Fruit fly (Drosophila melanogaster): ENCODE results near the gene Top1.

Top1 gene

DNA sequence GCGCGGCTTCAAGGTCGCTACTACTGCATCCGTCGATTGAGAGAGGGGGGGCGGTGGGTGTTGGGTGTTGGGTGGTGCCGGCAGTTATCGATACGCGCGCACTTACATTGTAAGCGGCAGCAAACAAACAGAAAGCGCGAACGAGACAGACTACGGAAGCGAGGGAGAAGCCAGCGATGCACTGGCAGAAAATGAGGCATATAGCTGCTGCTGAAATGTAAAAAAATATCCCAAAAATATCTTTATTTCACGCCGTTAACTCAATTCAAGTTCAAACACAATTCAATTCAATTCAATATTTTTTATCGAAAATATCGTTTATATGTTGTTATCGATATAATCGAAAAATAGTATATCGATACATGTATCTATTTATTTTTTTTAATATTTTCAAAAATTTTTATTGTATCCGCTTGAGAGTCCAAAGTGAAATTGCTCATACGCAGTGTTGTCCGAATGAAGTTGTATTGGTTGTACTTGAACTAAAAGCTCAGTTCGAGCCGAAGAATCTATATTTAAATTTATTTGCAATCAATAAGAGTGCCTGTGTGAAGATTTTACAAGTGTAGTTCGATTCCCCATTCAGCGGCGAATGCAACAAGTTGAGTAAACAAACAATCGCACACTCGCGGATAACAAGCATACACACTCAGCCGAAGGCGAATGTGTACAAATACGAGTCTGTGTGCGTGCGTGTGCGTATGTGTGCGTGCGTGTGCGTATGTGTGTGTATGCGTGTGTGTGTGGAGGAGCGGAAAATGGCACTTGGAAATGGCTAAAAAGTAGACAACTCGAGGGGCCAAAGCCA lies 7.0 kb upstream of the Top1 start (continued):
- TF ChIP-seq dan (GFP tag; IDR thresholded peaks at IDR 0.05) (no peak), CG10654 (GFP tag; optimal IDR thresholded peaks at IDR 0.05) (peak; percentile 7), CG15011 (GFP tag; optimal IDR thresholded peaks at IDR 0.05) (no peak), CG10565 (GFP tag; optimal IDR thresholded peaks at IDR 0.05) (no peak), slbo (GFP tag; IDR thresholded peaks at IDR 0.05) (peak; percentile 47; the same call in 1 of the 2 replicates), Abd-B (GFP tag; optimal IDR thresholded peaks at IDR 0.05) (peak; percentile 18), zfh1 (GFP tag; IDR thresholded peaks at IDR 0.05) (no peak), HLH3B (GFP tag; IDR thresholded peaks at IDR 0.05) (no peak), ranshi (GFP tag; IDR thresholded peaks at IDR 0.05) (no peak), Six4 (GFP tag; optimal IDR thresholded peaks at IDR 0.05) (no peak), Med (GFP tag) (peak; percentile 46), br (optimal IDR thresholded peaks at IDR 0.05) (no peak), nerfin-1 (tag; optimal IDR thresholded peaks at IDR 0.05) (no peak), tx (GFP tag; optimal IDR thresholded peaks at IDR 0.05) (no peak), Sox102F (GFP tag; optimal IDR thresholded peaks at IDR 0.05) (peak; percentile 53), sob (GFP tag; IDR thresholded peaks at IDR 0.05) (no peak), Hr78 (GFP tag; optimal IDR thresholded peaks at IDR 0.05) (no peak), CG13287 (GFP tag; IDR thresholded peaks at IDR 0.05; ENCODE audit: partially characterized antibody) (no peak), CG12155 (GFP tag; optimal IDR thresholded peaks at IDR 0.05) (no peak), CG11723 (GFP tag; optimal IDR thresholded peaks at IDR 0.05) (no peak), da (GFP tag; optimal IDR thresholded peaks at IDR 0.05) (no peak), Fer3 (tag; optimal IDR thresholded peaks at IDR 0.05) (no peak), CG2120 (GFP tag; optimal IDR thresholded peaks at IDR 0.05) (no peak), yki (optimal IDR thresholded peaks at IDR 0.05) (no peak), Deaf1 (tag; optimal IDR thresholded peaks at IDR 0.05) (no peak), chinmo (GFP tag; IDR thresholded peaks at IDR 0.05; ENCODE audit: partially characterized antibody) (no peak), D19B (GFP tag; optimal IDR thresholded peaks at IDR 0.05) (no peak), hth (optimal IDR thresholded peaks at IDR 0.05) (no peak), gsb (GFP tag; IDR thresholded peaks at IDR 0.05) (no peak), zf30C (GFP tag; optimal IDR thresholded peaks at IDR 0.05) (no peak), CG1233 (GFP tag; optimal IDR thresholded peaks at IDR 0.05) (no peak), crc (GFP tag; optimal IDR thresholded peaks at IDR 0.05) (no peak), CG6254 (GFP tag; optimal IDR thresholded peaks at IDR 0.05) (no peak), dpn (GFP tag; optimal IDR thresholded peaks at IDR 0.05) (peak in 1 of 2 experiments; percentile 24), CG31441 (GFP tag; IDR thresholded peaks at IDR 0.05) (peak; percentile 53; the same call in 1 of the 2 replicates), her (GFP tag; optimal IDR thresholded peaks at IDR 0.05) (no peak), lab (GFP tag; optimal IDR thresholded peaks at IDR 0.05) (no peak), E2f2 (GFP tag; IDR thresholded peaks at IDR 0.05) (no peak), lola (GFP tag; optimal IDR thresholded peaks at IDR 0.05) (no peak), CG10366 (GFP tag; IDR thresholded peaks at IDR 0.05) (peak; percentile 14; the same call in 1 of the 2 replicates), CG2875 (GFP tag; optimal IDR thresholded peaks at IDR 0.05) (no peak), Sry-δ (GFP tag; optimal IDR thresholded peaks at IDR 0.05) (no peak), CG13296 (GFP tag; optimal IDR thresholded peaks at IDR 0.05) (no peak), esg (GFP tag; conservative IDR thresholded peaks at IDR 0.05) (peak; percentile 42), CG42726 (GFP tag; IDR thresholded peaks at IDR 0.05; ENCODE audit: partially characterized antibody) (no peak), danr (GFP tag; IDR thresholded peaks at IDR 0.05) (no peak), CG3065 (GFP tag; optimal IDR thresholded peaks at IDR 0.05) (no peak), CG12299 (tag; optimal IDR thresholded peaks at IDR 0.05) (no peak), Dref (GFP tag; IDR thresholded peaks at IDR 0.05) (no peak), dati (GFP tag; IDR thresholded peaks at IDR 0.05) (no peak), ash1 (GFP tag; optimal IDR thresholded peaks at IDR 0.05) (no peak)
